Worm (Caenorhabditis elegans): ENCODE results near the gene T16G1.6.
A peak's percentile ranks its signal among the peaks of the same experiment; 100 is the strongest.

T16G1.6 gene

DNA sequence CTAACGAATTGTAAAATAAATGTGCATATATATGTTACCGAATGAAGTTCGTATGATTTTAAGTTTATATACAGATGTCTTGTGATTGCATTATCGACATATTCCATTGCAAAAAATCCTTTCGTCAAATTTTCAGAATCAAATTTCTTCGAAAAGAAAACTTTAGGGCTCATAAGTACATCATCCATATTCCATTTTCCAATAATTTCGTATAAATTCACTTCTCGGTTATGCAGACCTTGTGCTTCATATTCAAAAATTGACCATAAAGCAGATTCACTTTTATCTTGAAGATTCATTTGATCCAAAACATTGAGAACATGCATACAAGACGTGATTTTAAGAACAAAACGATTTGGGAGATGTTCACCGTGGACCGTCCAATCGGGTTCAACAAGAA, 6.4 kb upstream of the T16G1.6 start:
- TF ChIP-seq C16A3.4 (tag; optimal IDR thresholded peaks at IDR 0.05) (no peak), nhr-28 (tag; optimal IDR thresholded peaks at IDR 0.05) (no peak), ama-1 (optimal IDR thresholded peaks at IDR 0.05) (no peak), C04F5.9 (tag; optimal IDR thresholded peaks at IDR 0.05) (no peak), Y116A8C.19 (tag; optimal IDR thresholded peaks at IDR 0.05; ENCODE audit: borderline replicate concordance) (no peak)

DNA sequence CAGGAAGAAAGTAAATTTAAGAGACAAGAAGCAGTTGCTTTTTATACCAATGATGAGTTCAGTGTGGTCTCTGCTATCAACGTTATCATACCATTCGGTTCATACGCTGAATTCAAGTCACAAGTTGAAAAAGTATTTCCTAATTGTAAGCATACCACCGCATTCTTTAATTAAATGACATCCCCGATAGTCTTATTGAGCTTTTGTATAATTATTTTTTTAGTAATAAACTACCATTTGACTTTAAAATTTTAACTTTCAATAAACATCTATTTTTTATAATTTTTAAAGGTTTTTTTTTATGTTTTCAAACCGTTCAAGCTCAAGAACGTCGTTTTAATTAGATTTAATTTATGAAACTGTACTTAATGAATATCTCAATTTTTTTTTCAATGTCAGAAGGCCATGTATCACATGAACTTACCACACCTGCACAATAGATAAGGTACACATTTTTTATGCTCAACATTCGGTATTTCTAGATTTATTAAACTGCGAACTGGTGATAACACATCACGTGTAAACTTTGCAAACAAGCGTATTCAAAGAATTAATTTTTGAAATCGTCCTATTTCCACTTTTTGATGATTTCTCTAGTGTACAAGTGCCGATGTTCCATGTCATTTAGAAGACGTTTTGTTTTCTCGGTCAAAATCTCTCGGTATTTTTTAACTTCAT, 5.0 kb upstream of the T16G1.6 start, which contains the start of gene T16G1.4:
TSS of gene T16G1.4 (minus strand) at position 51 of the 678 bp plus-strand sequence.
- TF ChIP-seq fkh-10 (GFP tag; optimal IDR thresholded peaks at IDR 0.05) (no peak), efl-1 (optimal IDR thresholded peaks at IDR 0.05) (no peak), efl-1 (GFP tag; optimal IDR thresholded peaks at IDR 0.05 in 1 of 2) (peak in 1 of 2 experiments; percentile 46), elt-2 (tag; optimal IDR thresholded peaks at IDR 0.05) (peak; percentile 88), lin-35 (GFP tag; optimal IDR thresholded peaks at IDR 0.05) (peak in 1 of 2 experiments; percentile 22), nhr-20 (tag; optimal IDR thresholded peaks at IDR 0.05) (peak; percentile 8)

ce11 chrV:12939434-12939833, 2.5 kb upstream of the T16G1.6 start, which contains the start of gene T16G1.5:
TSS of gene T16G1.5 (minus strand) at chrV:12939552.
- TF ChIP-seq efl-1 (optimal IDR thresholded peaks at IDR 0.05) (no peak), efl-1 (GFP tag; optimal IDR thresholded peaks at IDR 0.05 in 1 of 2) (peak in 1 of 2 experiments; percentile 41), F16B12.6 (tag; optimal IDR thresholded peaks at IDR 0.05) (no peak)

- TF ChIP-seq C16A3.4 (tag; optimal IDR thresholded peaks at IDR 0.05) (no peak), ets-5 (GFP tag; IDR thresholded peaks at IDR 0.05) (no peak), ceh-90 (tag; optimal IDR thresholded peaks at IDR 0.05) (no peak), swsn-7 (tag; optimal IDR thresholded peaks at IDR 0.05) (no peak), alr-1 (tag; optimal IDR thresholded peaks at IDR 0.05; ENCODE audit: borderline replicate concordance) (no peak), unc-62 (GFP tag; optimal IDR thresholded peaks at IDR 0.05) (no peak), dpl-1 (GFP tag; optimal IDR thresholded peaks at IDR 0.05) (no peak), lin-15B (tag; optimal IDR thresholded peaks at IDR 0.05) (no peak), nhr-20 (tag; optimal IDR thresholded peaks at IDR 0.05) (peak; percentile 85), lin-14 (GFP tag; optimal IDR thresholded peaks at IDR 0.05) (peak; percentile 30), ceh-82 (tag; optimal IDR thresholded peaks at IDR 0.05) (no peak), unc-30 (tag; optimal IDR thresholded peaks at IDR 0.05) (no peak), hlh-4 (tag; optimal IDR thresholded peaks at IDR 0.05) (no peak), efl-1 (optimal IDR thresholded peaks at IDR 0.05) (no peak), efl-1 (GFP tag; optimal IDR thresholded peaks at IDR 0.05 in 1 of 2) (peak in 1 of 2 experiments; percentile 59), sox-4 (tag; optimal IDR thresholded peaks at IDR 0.05) (no peak), rnt-1 (tag; optimal IDR thresholded peaks at IDR 0.05) (no peak), lin-35 (GFP tag; optimal IDR thresholded peaks at IDR 0.05) (peak in 1 of 2 experiments; percentile 42), isw-1 (GFP tag; IDR thresholded peaks at IDR 0.05) (no peak), unc-86 (tag; optimal IDR thresholded peaks at IDR 0.05) (no peak), blmp-1 (tag; optimal IDR thresholded peaks at IDR 0.05) (no peak), vab-15 (tag; optimal IDR thresholded peaks at IDR 0.05) (no peak), C04F5.9 (tag; optimal IDR thresholded peaks at IDR 0.05) (no peak), tbx-2 (tag; optimal IDR thresholded peaks at IDR 0.05) (no peak), skn-1 (tag; optimal IDR thresholded peaks at IDR 0.05) (no peak), snu-23 (GFP tag; optimal IDR thresholded peaks at IDR 0.05) (no peak), Y116A8C.19 (tag; optimal IDR thresholded peaks at IDR 0.05; ENCODE audit: borderline replicate concordance) (no peak), elt-2 (tag; optimal IDR thresholded peaks at IDR 0.05) (peak; percentile 87)
Measured at ce11 chrV:12934976-12935375, 2.0 kb downstream of the T16G1.6 start, which contains the start of gene T16G1.7. TSS of gene T16G1.7 (minus strand) at chrV:12935112.

- no peak for TF ChIP-seq C04F5.9 (tag; optimal IDR thresholded peaks at IDR 0.05)
- no peak for TF ChIP-seq efl-1 (optimal IDR thresholded peaks at IDR 0.05)
- peak in 1 of 2 experiments; percentile 2 for TF ChIP-seq efl-1 (GFP tag; optimal IDR thresholded peaks at IDR 0.05 in 1 of 2)
- peak; percentile 37 for TF ChIP-seq elt-2 (tag; optimal IDR thresholded peaks at IDR 0.05)
- TF ChIP-seq nhr-85 (tag) = peak; percentile 28
Measured at ce11 chrV:12933654-12934053, 3.3 kb downstream of the T16G1.6 start.

Data from whole organism, L1 larva.